Worm (Caenorhabditis elegans) whole organism, L4/young adult: ENCODE results near the gene D2023.4.

ENCODE experiments used
- W03F9.2 ChIP-seq: fragments of 150-350 bp; optimal IDR thresholded peaks from 2 replicates; lab custom pipeline; 2014; ENCODE audit warnings: missing biosample characterization, missing genetic modification characterization
- dao-5 ChIP-seq: sonication (generic microtip); optimal IDR thresholded peaks from 2 replicates; lab custom pipeline; 2016; ENCODE audit warnings: missing genotype, missing genetic modification characterization, moderate library complexity, missing compliant biosample characterization
- him-1 ChIP-seq: sonication (generic microtip); optimal IDR thresholded peaks from 2 replicates; lab custom pipeline; 2016; ENCODE audit warnings: missing genotype, missing genetic modification reagents, missing genetic modification characterization, missing compliant biosample characterization

DNA sequence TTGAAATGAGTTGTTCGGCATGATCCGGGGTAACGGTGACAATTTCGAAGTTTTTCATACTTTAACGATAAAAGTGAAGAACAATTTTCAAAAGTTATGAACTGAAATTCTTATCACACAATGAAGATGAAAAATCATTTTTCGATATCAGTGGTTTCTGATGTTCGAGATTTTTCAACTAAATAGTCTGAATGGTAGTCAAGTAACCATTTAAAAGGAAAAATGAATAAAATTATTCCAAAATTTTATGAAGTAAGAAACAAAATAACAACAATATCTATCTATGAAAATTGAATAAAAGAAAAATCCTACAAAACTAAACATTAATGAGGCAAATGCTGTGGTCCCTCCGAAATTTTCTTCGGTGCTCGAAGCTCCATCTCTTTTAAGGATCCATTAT, at the start of gene D2023.4:
- TF ChIP-seq him-1 (tag; lab: Kevin White, UChicago), result no peak
- TF ChIP-seq W03F9.2 (tag; lab: Kevin White, UChicago), result no peak
- no peak for TF ChIP-seq dao-5 (tag; lab: Kevin White, UChicago)
